Worm (Caenorhabditis elegans) whole organism, L3 larva: Measurements from ENCODE around the gene sra-29.

Source experiments
- ZK546.5 ChIP-seq: sonication (generic microtip); optimal IDR thresholded peaks from 2 replicates; lab custom pipeline; 2017; ENCODE audit warnings: missing biosample characterization, missing genetic modification characterization
- ama-1 ChIP-seq: fragments of 150-350 bp; optimal IDR thresholded peaks from 2 replicates; lab custom pipeline; 2018
- ceh-82 ChIP-seq: fragments of 150-350 bp; optimal IDR thresholded peaks from 2 replicates; lab custom pipeline; 2014; ENCODE audit warnings: missing biosample characterization, missing genetic modification characterization
- jun-1 ChIP-seq: fragments of 150-350 bp; optimal IDR thresholded peaks from 2 replicates; lab custom pipeline; 2014; ENCODE audit warnings: missing biosample characterization, missing genetic modification reagents, missing genetic modification characterization
- nhr-237 ChIP-seq: fragments of 150-350 bp; optimal IDR thresholded peaks from 2 replicates; lab custom pipeline; 2014; ENCODE audit warnings: missing biosample characterization, missing genetic modification characterization

- TF ChIP-seq nhr-237 (tag; lab: Kevin White, UChicago) (no peak), ceh-82 (tag; lab: Kevin White, UChicago) (no peak), jun-1 (tag; lab: Kevin White, UChicago) (no peak), ZK546.5 (tag; lab: Kevin White, UChicago) (no peak), ama-1 (lab: Kevin White, UChicago) (no peak)
Measured at ce11 chrII:6614500-6614899, 39.0 kb upstream of the sra-29 start.
